Worm (Caenorhabditis elegans) whole organism, L4 larva: ENCODE results near the gene nlp-46.

Experiments used
- Y75B8A.6 ChIP-seq: fragments of 200-800 bp; sonication (Bioruptor generic); IDR thresholded peaks from 2 replicates; pipeline ENCODE4 v1.3.6; 2022; ENCODE audit warnings: missing genetic modification reagents, missing genetic modification characterization, missing compliant biosample characterization
- dmd-8 ChIP-seq: fragments of 200-800 bp; sonication (Bioruptor generic); IDR thresholded peaks from 2 replicates; pipeline ENCODE4 v1.3.6; 2022; ENCODE audit warnings: missing genetic modification characterization, missing compliant biosample characterization

ce11 chrV:12475360-12475759 is 30.7 kb downstream of the nlp-46 start:
- TF ChIP-seq dmd-8 (GFP tag; lab: Robert Waterston, UW) (no peak), Y75B8A.6 (no peak)
